Worm (Caenorhabditis elegans) whole organism, young adult: ENCODE measurements around the gene metr-1.

Experiments
- B0019.2 ChIP-seq: fragments of 200-800 bp; sonication (Bioruptor generic); conservative IDR thresholded peaks from 2 replicates; pipeline ENCODE4 v1.3.6; 2022; ENCODE audit warnings: missing genetic modification reagents, missing genetic modification characterization, missing compliant biosample characterization
- F10E7.11 ChIP-seq: sonication (generic microtip); optimal IDR thresholded peaks from 2 replicates; lab custom pipeline; 2017; ENCODE audit warnings: mild to moderate bottlenecking, missing genetic modification characterization, moderate library complexity, missing compliant biosample characterization
- ama-1 ChIP-seq, 3 experiments: fragments of 150-350 bp in 1 of 3; sonication (generic microtip) in 2 of 3; optimal IDR thresholded peaks; 2 replicates each; lab custom pipeline; 2014 to 2018; ENCODE audit warnings: missing biosample characterization in 2 of 3, missing genetic modification characterization in 2 of 3, missing genetic modification reagents in 2 of 3
- cebp-2 ChIP-seq: fragments of 200-800 bp; sonication (Bioruptor generic); IDR thresholded peaks from 2 replicates; pipeline ENCODE4 v1.3.6; 2022; ENCODE audit warnings: missing genetic modification characterization, missing compliant biosample characterization
- dpl-1 ChIP-seq: fragments of 150-350 bp; optimal IDR thresholded peaks from 2 replicates; lab custom pipeline; 2014; ENCODE audit warnings: missing biosample characterization, missing genetic modification reagents, missing genetic modification characterization
- efl-1 ChIP-seq: fragments of 150-350 bp; optimal IDR thresholded peaks from 2 replicates; lab custom pipeline; 2014; ENCODE audit warnings: missing biosample characterization, missing genetic modification reagents, missing genetic modification characterization
- egrh-3 ChIP-seq: fragments of 200-800 bp; sonication (Bioruptor generic); IDR thresholded peaks from 2 replicates; pipeline ENCODE4 v1.3.6; 2022; ENCODE audit warnings: missing genetic modification reagents, missing genetic modification characterization, missing compliant biosample characterization
- lin-40 ChIP-seq: sonication (generic microtip); optimal IDR thresholded peaks from 2 replicates; lab custom pipeline; 2016; ENCODE audit warnings: missing genetic modification characterization, mild to moderate bottlenecking, missing compliant biosample characterization, missing genotype, missing genetic modification reagents
- madf-10 ChIP-seq: sonication (generic microtip); optimal IDR thresholded peaks from 2 replicates; lab custom pipeline; 2016; ENCODE audit warnings: mild to moderate bottlenecking, missing genetic modification characterization, missing compliant biosample characterization
- pha-4 ChIP-seq: fragments of 150-350 bp; sonication (generic microtip); optimal IDR thresholded peaks from 2 replicates; lab custom pipeline; 2014; ENCODE audit warnings: missing biosample characterization, missing genetic modification reagents, missing genetic modification characterization
- sdz-38 ChIP-seq: sonication (generic microtip); optimal IDR thresholded peaks from 2 replicates; lab custom pipeline; 2016; ENCODE audit warnings: missing genotype, missing genetic modification characterization, missing compliant biosample characterization
- snpc-1.3 ChIP-seq: sonication (generic microtip); optimal IDR thresholded peaks from 2 replicates; lab custom pipeline; 2017; ENCODE audit warnings: missing genetic modification characterization, mild to moderate bottlenecking, missing compliant biosample characterization, antibody characterized with exemption, moderate library complexity, missing genotype, missing genetic modification reagents; ENCODE audit not compliant: insufficient read depth
- unc-62 ChIP-seq: fragments of 150-350 bp; optimal IDR thresholded peaks from 2 replicates; lab custom pipeline; 2014; ENCODE audit warnings: missing biosample characterization, missing genetic modification reagents, missing genetic modification characterization

DNA sequence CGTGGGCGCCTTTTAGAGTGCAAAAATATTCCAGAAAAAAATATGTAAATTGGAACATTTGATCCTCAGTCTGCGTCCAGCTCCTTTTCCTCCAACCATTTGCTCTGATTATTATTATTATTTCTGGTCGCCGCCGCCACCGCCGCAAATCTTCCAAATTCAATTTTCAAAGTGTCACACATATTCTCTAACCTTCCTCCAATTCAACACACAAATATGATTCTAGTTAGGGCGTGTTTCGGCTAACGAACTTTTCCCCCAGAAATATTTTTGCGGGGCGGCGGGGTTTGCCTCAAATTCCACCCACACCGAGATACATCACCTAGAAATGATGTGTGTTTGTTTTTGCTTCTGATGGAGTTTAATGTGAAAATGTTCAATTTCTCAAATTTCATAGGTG is 45.3 kb downstream of the metr-1 start:
- TF ChIP-seq unc-62 (GFP tag; lab: Kevin White, UChicago): no peak
- TF ChIP-seq snpc-1.3 (tag; lab: Kevin White, UChicago): no peak
- no peak for TF ChIP-seq madf-10 (tag; lab: Kevin White, UChicago)
- no peak for TF ChIP-seq efl-1
- TF ChIP-seq pha-4 (tag; lab: Kevin White, UChicago): no peak
- no peak for TF ChIP-seq egrh-3
- TF ChIP-seq cebp-2 (GFP tag; lab: Robert Waterston, UW): no peak
- TF ChIP-seq F10E7.11: no peak
- no peak for TF ChIP-seq ama-1 (optimal IDR thresholded peaks at IDR 0.05; lab: Kevin White, UChicago)
- TF ChIP-seq ama-1 (GFP tag; optimal IDR thresholded peaks at IDR 0.05; lab: Kevin White, UChicago): no peak
- no peak for TF ChIP-seq dpl-1 (GFP tag; lab: Kevin White, UChicago)
- TF ChIP-seq B0019.2 (GFP tag; lab: Robert Waterston, UW): no peak
- no peak for TF ChIP-seq sdz-38
- TF ChIP-seq lin-40: no peak
